Worm (Caenorhabditis elegans) whole organism, L3 larva: Measurements from ENCODE around the gene T03G6.3.

Source experiments
- aly-2 ChIP-seq: fragments of 150-350 bp; optimal IDR thresholded peaks from 2 replicates; lab custom pipeline; 2014; ENCODE audit warnings: missing biosample characterization, missing genetic modification characterization
- ama-1 ChIP-seq: fragments of 150-350 bp; optimal IDR thresholded peaks from 2 replicates; lab custom pipeline; 2018
- ceh-28 ChIP-seq: fragments of 150-350 bp; optimal IDR thresholded peaks from 2 replicates; lab custom pipeline; 2014; ENCODE audit warnings: missing biosample characterization, missing genetic modification reagents, missing genetic modification characterization
- ceh-82 ChIP-seq: fragments of 150-350 bp; optimal IDR thresholded peaks from 2 replicates; lab custom pipeline; 2014; ENCODE audit warnings: missing biosample characterization, missing genetic modification characterization
- ceh-9 ChIP-seq: sonication (generic microtip); optimal IDR thresholded peaks from 2 replicates; lab custom pipeline; 2018; ENCODE audit warnings: missing biosample characterization, missing genetic modification characterization
- egl-27 ChIP-seq: sonication (generic microtip); optimal IDR thresholded peaks from 4 replicates; lab custom pipeline; 2017; ENCODE audit warnings: missing biosample characterization, missing genetic modification reagents, missing genetic modification characterization
- elt-1 ChIP-seq: fragments of 150-350 bp; optimal IDR thresholded peaks from 2 replicates; lab custom pipeline; 2014; ENCODE audit warnings: missing biosample characterization, missing genetic modification characterization
- elt-2 ChIP-seq: sonication (generic microtip); optimal IDR thresholded peaks from 2 replicates; lab custom pipeline; 2016; ENCODE audit warnings: missing genetic modification reagents, mild to moderate bottlenecking, missing genetic modification characterization, missing compliant biosample characterization
- elt-3 ChIP-seq, 3 experiments: fragments of 150-350 bp in 1 of 3; sonication (generic microtip) in 2 of 3; optimal IDR thresholded peaks; 2 replicates in 2 of 3; 4 replicates in 1 of 3; lab custom pipeline; 2014 to 2017; ENCODE audit warnings: missing biosample characterization in 3 of 3, missing genetic modification characterization in 3 of 3
- fkh-10 ChIP-seq: sonication (generic microtip); optimal IDR thresholded peaks from 2 replicates; lab custom pipeline; 2017; ENCODE audit warnings: missing biosample characterization, missing genetic modification reagents, missing genetic modification characterization
- fos-1 ChIP-seq: fragments of 150-350 bp; optimal IDR thresholded peaks from 2 replicates; lab custom pipeline; 2014; ENCODE audit warnings: missing biosample characterization, missing genetic modification characterization
- hmg-11 ChIP-seq: sonication (generic microtip); optimal IDR thresholded peaks from 2 replicates; lab custom pipeline; 2016; ENCODE audit warnings: missing genetic modification characterization, missing compliant biosample characterization
- jun-1 ChIP-seq: fragments of 150-350 bp; optimal IDR thresholded peaks from 2 replicates; lab custom pipeline; 2014; ENCODE audit warnings: missing biosample characterization, missing genetic modification reagents, missing genetic modification characterization
- lin-39 ChIP-seq: fragments of 150-350 bp; optimal IDR thresholded peaks from 2 replicates; lab custom pipeline; 2018; ENCODE audit warnings: missing biosample characterization, missing genetic modification reagents, missing genetic modification characterization
- mdl-1 ChIP-seq: fragments of 150-350 bp; optimal IDR thresholded peaks from 2 replicates; lab custom pipeline; 2014; ENCODE audit warnings: missing biosample characterization, missing genetic modification characterization
- mml-1 ChIP-seq: fragments of 150-350 bp; sonication (generic microtip); optimal IDR thresholded peaks from 3 replicates; lab custom pipeline; 2014; ENCODE audit warnings: missing biosample characterization, missing genetic modification characterization
- nfya-1 ChIP-seq: sonication (generic microtip); optimal IDR thresholded peaks from 2 replicates; lab custom pipeline; 2017; ENCODE audit warnings: missing genetic modification characterization, mild to moderate bottlenecking, missing compliant biosample characterization, antibody characterized with exemption, moderate library complexity; ENCODE audit not compliant: insufficient read depth
- nhr-12 ChIP-seq: fragments of 150-350 bp; optimal IDR thresholded peaks from 2 replicates; lab custom pipeline; 2014; ENCODE audit warnings: missing biosample characterization, missing genetic modification characterization
- nhr-25 ChIP-seq: sonication (generic microtip); optimal IDR thresholded peaks from 2 replicates; lab custom pipeline; 2017; ENCODE audit warnings: missing biosample characterization, missing genetic modification characterization
- nhr-67 ChIP-seq: fragments of 150-350 bp; optimal IDR thresholded peaks from 2 replicates; lab custom pipeline; 2014; ENCODE audit warnings: missing biosample characterization, missing genetic modification characterization
- pha-4 ChIP-seq: fragments of 150-350 bp; optimal IDR thresholded peaks from 2 replicates; lab custom pipeline; 2014; ENCODE audit warnings: missing biosample characterization, missing genetic modification reagents, missing genetic modification characterization
- pqm-1 ChIP-seq: fragments of 150-350 bp; optimal IDR thresholded peaks from 2 replicates; lab custom pipeline; 2017; ENCODE audit warnings: missing biosample characterization, missing genetic modification characterization, inconsistent platforms
- skn-1 ChIP-seq: fragments of 150-350 bp; optimal IDR thresholded peaks from 2 replicates; lab custom pipeline; 2014; ENCODE audit warnings: missing biosample characterization, missing genetic modification characterization
- tbx-2 ChIP-seq: sonication (generic microtip); optimal IDR thresholded peaks from 2 replicates; lab custom pipeline; 2016; ENCODE audit warnings: mild to moderate bottlenecking, missing genetic modification characterization, missing compliant biosample characterization
- unc-39 ChIP-seq: sonication (generic microtip); optimal IDR thresholded peaks from 4 replicates; lab custom pipeline; 2017; ENCODE audit warnings: missing biosample characterization, missing genetic modification characterization
- ztf-4 ChIP-seq: fragments of 150-350 bp; optimal IDR thresholded peaks from 2 replicates; lab custom pipeline; 2014; ENCODE audit warnings: missing biosample characterization, missing genetic modification characterization

The T03G6.3 gene

DNA sequence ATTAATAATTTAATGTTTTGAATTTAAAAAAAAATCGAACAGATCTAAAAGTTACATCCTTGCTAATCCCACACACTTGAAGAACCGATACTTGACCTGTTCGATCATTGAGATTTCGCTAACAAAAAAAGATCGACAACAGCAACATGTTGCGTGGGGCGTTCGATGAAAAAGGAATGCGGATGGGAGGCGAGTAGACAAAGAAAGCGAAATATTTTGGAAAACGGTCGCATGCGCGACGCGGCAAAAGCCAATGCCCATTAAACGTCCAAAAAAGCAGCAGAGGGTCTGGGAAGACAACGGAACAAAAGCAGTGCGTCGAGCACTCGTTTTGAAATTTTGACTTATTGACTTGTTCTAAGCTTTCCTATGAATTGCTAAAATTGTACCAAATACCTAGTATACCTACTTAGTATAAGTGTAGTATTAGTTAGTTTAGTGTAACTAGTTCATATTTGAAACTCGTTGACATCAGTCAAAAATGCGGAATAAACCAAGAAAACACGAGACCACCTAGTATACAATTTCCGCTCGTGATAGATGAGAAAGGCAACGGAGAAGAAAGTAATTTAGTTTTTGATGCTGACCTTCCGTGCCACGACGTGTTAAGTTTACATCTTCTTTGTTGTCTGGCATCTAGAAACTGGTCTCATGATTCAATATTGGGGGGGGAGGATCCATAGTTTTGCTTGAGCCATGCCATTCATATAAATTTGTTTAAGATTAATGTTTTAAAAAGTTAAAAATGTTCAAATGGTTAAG lies 33.5 kb downstream of the T03G6.3 start:
- no peak for TF ChIP-seq ceh-9 (tag; lab: Kevin White, UChicago)
- peak; percentile 41 for TF ChIP-seq nhr-25 (tag; lab: Kevin White, UChicago)
- TF ChIP-seq hmg-11 (tag; lab: Kevin White, UChicago) = peak; percentile 35

DNA sequence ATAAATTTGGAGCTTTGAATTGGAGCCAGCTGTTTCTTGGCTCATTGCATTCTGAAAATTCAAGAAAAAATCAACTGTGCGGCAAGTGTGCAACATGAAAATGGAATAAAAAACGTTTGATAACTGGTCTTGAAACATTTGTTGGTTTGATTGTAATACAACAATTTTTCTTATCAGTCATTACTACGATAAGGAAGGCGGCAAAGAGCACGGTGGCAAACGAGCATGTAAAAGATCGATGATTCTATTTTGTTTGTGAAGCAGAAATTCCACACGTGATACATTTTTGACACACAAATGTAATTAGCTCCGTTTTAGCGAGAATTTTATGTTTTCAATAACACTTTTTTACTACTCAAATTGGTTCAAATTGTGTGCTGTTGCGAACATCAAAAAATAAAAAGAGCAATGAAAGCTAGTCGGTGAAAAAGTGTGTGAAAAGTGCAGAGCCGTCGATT lies 35.0 kb downstream of the T03G6.3 start, which contains the start of gene H01M10.1:
Gene H01M10.1 (minus strand): TSS at position 51 of the 458 bp plus-strand sequence.
- TF ChIP-seq elt-2 (tag; lab: Kevin White, UChicago) (peak; percentile 96), nhr-12 (no peak), jun-1 (tag; lab: Kevin White, UChicago) (peak; percentile 74), pha-4 (peak; percentile 58), fos-1 (tag; lab: Kevin White, UChicago) (no peak), ceh-82 (tag; lab: Kevin White, UChicago) (no peak), skn-1 (no peak), pqm-1 (tag; lab: Kevin White, UChicago) (peak; percentile 72)

DNA sequence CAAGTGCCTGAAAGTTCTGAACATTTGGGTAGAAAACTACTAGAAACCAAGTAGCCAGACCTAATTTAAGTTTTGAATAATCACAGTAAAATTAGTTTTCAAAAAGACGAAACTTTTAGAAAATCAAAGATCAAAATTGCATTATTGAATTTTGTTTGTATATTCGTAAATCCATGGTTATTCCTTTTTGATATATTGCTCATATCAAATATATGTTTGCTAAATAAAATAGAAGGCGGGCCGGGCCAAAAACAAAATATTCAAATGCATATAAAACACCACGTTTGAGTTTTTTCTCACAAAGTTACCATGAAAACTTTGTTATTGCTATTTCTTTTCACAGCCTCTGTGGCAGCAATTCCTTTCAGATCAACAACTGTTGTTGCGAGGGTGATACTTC lies 38.1 kb downstream of the T03G6.3 start, which contains the start of gene ttr-42:
Gene ttr-42 (plus strand): TSS at position 301 of the 400 bp plus-strand sequence.
- TF ChIP-seq mdl-1 (no peak), elt-1 (tag; lab: Kevin White, UChicago) (no peak), elt-2 (tag; lab: Kevin White, UChicago) (no peak), jun-1 (tag; lab: Kevin White, UChicago) (no peak), aly-2 (tag; lab: Kevin White, UChicago) (no peak), elt-3 (tag; optimal IDR thresholded peaks at IDR 0.05; lab: Kevin White, UChicago) (no peak), fos-1 (tag; lab: Kevin White, UChicago) (no peak), nhr-67 (tag; lab: Kevin White, UChicago) (no peak), egl-27 (no peak)

DNA sequence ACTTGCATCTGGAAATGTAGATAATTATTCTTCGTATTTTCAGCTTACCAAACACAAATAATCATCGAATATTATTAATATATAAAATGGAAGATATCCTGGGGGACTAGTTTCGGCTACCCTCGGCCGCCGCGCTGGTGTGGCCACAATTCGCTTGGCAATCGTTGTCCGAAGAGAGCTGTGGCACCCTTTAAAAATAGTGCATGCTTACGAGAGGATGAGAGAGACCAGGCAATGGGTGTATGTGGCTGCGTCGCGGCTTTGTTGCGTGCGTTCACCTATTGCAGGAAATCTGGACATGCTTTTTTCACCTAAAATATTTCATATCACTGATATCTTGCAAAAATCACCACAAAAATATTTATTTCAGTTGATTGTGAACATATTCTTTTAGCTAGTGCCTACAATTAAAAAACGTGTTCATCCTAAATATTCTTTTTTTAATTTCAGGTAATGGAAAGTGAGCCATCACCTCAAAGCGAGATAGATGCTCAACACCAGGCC lies 42.8 kb downstream of the T03G6.3 start, which contains the start of the genes ccd-5 and F52H2.1:
Gene ccd-5 (minus strand): TSS at position 8 of the 504 bp plus-strand sequence.
Gene F52H2.1 (plus strand): TSS at position 454 of the 504 bp plus-strand sequence.
- TF ChIP-seq nfya-1 (tag; lab: Kevin White, UChicago) (peak; percentile 58), lin-39 (peak; percentile 60), unc-39 (tag; lab: Kevin White, UChicago) (no peak), hmg-11 (tag; lab: Kevin White, UChicago) (peak; percentile 66), nhr-67 (tag; lab: Kevin White, UChicago) (no peak)

DNA sequence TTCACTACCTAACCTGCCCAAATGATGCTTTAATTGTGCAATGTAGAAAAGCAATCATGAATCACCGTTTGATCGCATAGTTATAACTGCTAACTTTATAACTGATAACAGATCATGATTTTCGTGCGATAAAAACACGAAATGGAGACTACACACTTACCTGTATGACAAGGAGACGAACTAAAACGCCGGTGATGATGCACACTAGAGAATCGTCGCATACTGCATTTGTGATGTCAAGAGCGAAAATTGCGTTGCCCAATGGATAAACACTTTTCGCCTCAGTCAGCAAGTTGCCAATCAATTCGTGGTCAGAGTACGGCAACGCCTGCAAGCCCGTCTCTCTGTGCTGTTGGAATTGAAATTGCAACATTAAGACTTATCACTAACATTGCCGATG lies 46.5 kb downstream of the T03G6.3 start:
- TF ChIP-seq jun-1 (tag; lab: Kevin White, UChicago) (peak; percentile 78), elt-3 (tag; optimal IDR thresholded peaks at IDR 0.05; lab: Kevin White, UChicago) (no peak), hmg-11 (tag; lab: Kevin White, UChicago) (no peak), skn-1 (peak; percentile 57), elt-2 (tag; lab: Kevin White, UChicago) (peak; percentile 98), ceh-28 (tag; lab: Kevin White, UChicago) (peak; percentile 23), pqm-1 (tag; lab: Kevin White, UChicago) (peak; percentile 98), egl-27 (peak; percentile 31)

DNA sequence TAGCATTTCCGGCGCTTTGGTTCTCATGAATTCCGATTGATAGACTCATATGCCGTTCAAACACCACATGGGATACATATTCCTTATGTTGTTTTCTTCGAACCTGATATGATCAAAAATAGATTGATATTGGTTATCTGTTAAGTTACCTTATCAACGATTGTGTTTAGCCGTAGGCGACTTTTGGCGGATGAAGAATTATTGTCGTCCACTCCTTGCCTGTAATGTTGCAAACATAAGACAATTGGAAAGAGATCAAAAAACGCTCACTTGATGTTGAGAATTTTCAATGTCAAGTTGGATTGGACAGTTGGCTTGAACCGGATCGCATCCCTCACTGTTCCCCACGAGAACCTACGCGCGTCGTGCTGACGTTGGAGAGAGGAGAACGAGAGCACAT lies 47.8 kb downstream of the T03G6.3 start:
- no peak for TF ChIP-seq pha-4
- peak in 2 of 3 experiments; percentile 55 to 59 for TF ChIP-seq elt-3 (tag; optimal IDR thresholded peaks at IDR 0.05; lab: Kevin White, UChicago)

DNA sequence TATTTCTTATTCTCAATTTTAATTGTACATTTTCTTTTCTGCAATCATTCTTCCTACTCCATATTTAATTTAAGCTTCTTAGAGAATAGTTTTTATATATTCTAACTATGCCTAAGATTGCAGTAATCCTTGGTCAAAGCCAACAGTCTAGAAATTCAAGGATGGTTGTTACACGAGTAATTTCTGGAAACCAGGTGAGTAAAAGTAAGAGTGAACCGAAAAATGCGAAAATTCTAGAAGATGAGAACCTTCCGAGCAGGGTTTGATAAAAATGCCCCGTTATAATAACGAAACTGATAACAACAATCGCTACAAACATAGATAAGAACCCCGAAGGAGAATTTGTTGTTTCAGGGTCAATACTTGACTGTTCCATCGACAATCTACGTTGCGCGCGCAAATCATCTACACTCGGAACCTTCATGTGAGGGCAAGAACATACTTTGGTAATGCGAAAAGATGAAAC lies 50.2 kb downstream of the T03G6.3 start, which contains the start of gene F52H2.15:
Gene F52H2.15 (plus strand): TSS at position 51 of the 466 bp plus-strand sequence.
- TF ChIP-seq pqm-1 (tag; lab: Kevin White, UChicago) (peak; percentile 57), elt-2 (tag; lab: Kevin White, UChicago) (peak; percentile 86), ceh-82 (tag; lab: Kevin White, UChicago) (no peak), ama-1 (no peak), pha-4 (peak; percentile 37)

DNA sequence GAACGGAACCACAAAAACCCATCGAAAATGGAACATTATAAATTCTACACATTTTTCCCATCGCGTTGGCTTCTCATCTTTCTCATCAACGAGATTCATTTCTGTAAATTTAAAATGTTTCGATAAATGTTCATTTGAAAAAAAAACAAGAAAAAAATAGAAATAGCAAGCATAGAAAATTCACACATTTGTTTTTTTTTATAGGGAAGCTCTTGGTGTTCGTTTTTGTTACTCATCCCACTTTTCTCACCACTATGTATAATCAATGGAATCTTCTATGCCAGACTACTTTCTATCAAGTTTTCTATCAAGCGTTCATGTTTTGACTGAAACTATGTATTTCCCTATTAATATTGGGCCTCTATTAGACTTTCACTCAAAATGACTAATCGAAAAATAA lies 51.5 kb downstream of the T03G6.3 start, which contains the start of gene dhcr-24:
Gene dhcr-24 (minus strand): TSS at position 101 of the 400 bp plus-strand sequence.
- TF ChIP-seq ztf-4 = no peak
- TF ChIP-seq fkh-10 = no peak
- no peak for TF ChIP-seq elt-3 (tag; optimal IDR thresholded peaks at IDR 0.05; lab: Kevin White, UChicago)
- TF ChIP-seq pqm-1 (tag; lab: Kevin White, UChicago) = no peak
- no peak for TF ChIP-seq elt-2 (tag; lab: Kevin White, UChicago)
- TF ChIP-seq mml-1 = no peak
- no peak for TF ChIP-seq ceh-28 (tag; lab: Kevin White, UChicago)
- no peak for TF ChIP-seq tbx-2 (tag; lab: Kevin White, UChicago)
